Worm (Caenorhabditis elegans): Measurements from ENCODE around the gene nars-2.

DNA sequence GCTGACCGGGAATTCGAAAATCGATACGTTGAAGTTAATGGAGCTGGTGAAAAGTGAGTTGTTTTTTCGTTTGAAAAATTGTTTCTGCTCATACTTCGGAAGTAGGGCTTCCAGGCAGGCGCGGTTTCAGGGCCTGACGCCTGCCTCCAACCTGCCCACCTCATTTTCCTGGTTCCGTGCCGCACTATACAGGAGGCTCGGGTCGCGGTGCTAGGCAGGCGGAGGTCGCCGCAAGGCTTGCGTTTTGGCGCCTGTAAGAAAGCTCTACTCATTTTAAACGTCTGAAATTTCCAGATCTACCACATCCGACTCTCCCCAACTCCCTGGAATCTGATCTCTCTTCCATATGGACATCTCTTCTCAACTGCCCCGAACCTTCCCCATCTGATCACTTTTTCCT lies 44.4 kb upstream of the nars-2 start:
- no peak for TF ChIP-seq scrt-1 (GFP tag; IDR thresholded peaks at IDR 0.05)
- no peak for TF ChIP-seq tbx-11 (GFP tag; IDR thresholded peaks at IDR 0.05)
- no peak for TF ChIP-seq ceh-13 (GFP tag; optimal IDR thresholded peaks at IDR 0.05)
- no peak for TF ChIP-seq ama-1 (optimal IDR thresholded peaks at IDR 0.05)
- no peak for TF ChIP-seq tbx-37 (GFP tag; conservative IDR thresholded peaks at IDR 0.05)
- no peak for TF ChIP-seq B0310.2 (tag; optimal IDR thresholded peaks at IDR 0.05)
- TF ChIP-seq hmg-4 (GFP tag; optimal IDR thresholded peaks at IDR 0.05) = no peak
- TF ChIP-seq aly-1 (tag; optimal IDR thresholded peaks at IDR 0.05) = no peak
- TF ChIP-seq F13C5.2 (tag; optimal IDR thresholded peaks at IDR 0.05) = no peak
- TF ChIP-seq ceh-36 (tag; optimal IDR thresholded peaks at IDR 0.05) = no peak
- TF ChIP-seq ets-7 (tag; optimal IDR thresholded peaks at IDR 0.05) = no peak
